Worm (Caenorhabditis elegans) whole organism, dauer: ENCODE results near the gene C50F4.9.

Experiments
- unc-62 ChIP-seq: sonication (generic microtip); optimal IDR thresholded peaks from 2 replicates; lab custom pipeline; 2017; ENCODE audit warnings: missing biosample characterization, missing genetic modification reagents, missing genetic modification characterization

The C50F4.9 gene

ce11 chrV:9536505-9536904 is 12.5 kb upstream of the C50F4.9 start, which contains the start of gene C50F4.4:
C50F4.4 (plus strand) TSS chrV:9536771.
- TF ChIP-seq unc-62 = no peak

DNA sequence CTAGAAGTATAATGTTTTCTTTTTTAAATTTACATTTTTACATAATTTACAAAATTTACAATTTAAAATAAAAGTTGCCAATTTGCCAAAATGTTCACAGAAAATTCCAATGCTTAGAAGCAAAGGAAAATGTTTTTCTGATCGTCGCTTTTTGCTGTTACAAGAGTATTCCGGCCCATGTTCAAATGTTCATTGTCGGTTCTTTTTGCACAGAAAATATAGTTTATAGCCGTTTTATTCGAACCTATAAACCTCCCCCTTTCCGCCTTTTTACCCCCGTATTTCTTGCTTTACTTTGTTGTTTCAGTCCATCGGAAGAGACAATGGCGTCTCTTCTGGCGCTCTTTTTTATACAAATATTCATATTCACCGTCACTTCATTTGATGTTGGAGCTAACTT is 10.6 kb upstream of the C50F4.9 start, which contains the start of gene tag-329:
tag-329 (plus strand) TSS at position 301 of the 400 bp plus-strand sequence.
- no peak for TF ChIP-seq unc-62

DNA sequence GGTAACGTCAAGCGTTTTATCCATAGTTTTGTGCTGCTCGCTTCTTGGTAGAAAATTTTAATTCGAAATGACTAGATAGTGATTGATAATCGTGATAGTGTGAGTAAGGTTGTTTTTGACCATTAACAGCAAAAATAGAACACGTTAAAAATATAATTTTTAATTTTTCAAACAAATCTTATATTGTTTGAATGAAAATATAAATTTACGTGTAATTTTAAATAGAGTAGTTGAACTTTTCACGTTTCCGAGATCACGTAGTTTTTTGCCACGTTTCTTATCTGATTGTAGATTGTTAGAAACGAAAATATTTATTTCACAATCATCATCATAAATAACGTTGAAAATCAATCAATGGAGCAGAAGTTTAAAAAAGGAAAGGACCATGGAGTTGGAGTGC is 7.5 kb upstream of the C50F4.9 start, which contains the start of the genes C50F4.10 and pfk-1.2:
C50F4.10 (minus strand) TSS at position 101 of the 400 bp plus-strand sequence.
pfk-1.2 (plus strand) TSS at position 325 of the 400 bp plus-strand sequence.
- TF ChIP-seq unc-62 = no peak

ce11 chrV:9527984-9528383 is 4.0 kb upstream of the C50F4.9 start:
- TF ChIP-seq unc-62 = no peak

DNA sequence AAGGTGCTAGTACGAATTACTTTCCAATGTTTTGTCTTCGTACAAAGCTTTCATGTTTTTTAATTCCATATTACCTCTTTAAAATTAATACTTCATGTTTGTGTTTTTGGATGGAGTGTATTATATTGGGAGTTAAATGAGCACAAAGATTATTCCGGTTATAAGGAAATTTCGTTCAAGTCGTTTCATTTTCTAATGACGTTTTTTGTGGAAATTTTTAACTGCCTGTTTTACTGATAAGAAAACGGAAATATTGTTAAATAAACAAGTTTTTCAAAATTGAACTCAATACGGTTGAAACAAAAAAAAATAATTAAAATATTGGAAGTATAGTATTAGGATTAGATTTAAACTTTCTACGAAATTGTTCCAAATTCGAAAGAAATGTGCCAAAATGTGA is 3.3 kb upstream of the C50F4.9 start:
- no peak for TF ChIP-seq unc-62

ce11 chrV:9526470-9526869 is 2.5 kb upstream of the C50F4.9 start, which contains the start of gene C50F4.1:
C50F4.1 (plus strand) TSS chrV:9526793.
- no peak for TF ChIP-seq unc-62

ce11 chrV:9521697-9522096 is 2.3 kb downstream of the C50F4.9 start:
- no peak for TF ChIP-seq unc-62

DNA sequence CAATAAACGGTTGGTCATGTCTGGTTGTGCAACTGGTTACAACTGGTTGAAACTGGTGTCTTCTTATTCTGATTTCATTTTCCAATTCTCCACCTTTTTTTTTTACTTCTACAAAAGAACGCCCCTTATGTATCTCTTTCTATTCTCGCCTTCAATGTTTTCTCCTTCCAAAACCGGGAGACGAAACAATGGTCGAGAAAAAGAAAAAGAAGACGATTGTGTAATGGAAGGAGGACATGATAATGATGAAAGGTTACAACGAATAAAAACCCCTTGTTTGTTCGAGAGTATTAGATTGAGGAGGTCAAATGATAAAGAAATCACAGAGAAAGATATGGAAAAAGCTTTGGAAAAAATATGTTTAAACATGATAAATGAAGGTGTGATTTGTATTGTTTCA is 5.2 kb downstream of the C50F4.9 start, which contains the start of gene C50F4.8:
C50F4.8 (minus strand) TSS at position 28 of the 400 bp plus-strand sequence.
- TF ChIP-seq unc-62 = no peak

DNA sequence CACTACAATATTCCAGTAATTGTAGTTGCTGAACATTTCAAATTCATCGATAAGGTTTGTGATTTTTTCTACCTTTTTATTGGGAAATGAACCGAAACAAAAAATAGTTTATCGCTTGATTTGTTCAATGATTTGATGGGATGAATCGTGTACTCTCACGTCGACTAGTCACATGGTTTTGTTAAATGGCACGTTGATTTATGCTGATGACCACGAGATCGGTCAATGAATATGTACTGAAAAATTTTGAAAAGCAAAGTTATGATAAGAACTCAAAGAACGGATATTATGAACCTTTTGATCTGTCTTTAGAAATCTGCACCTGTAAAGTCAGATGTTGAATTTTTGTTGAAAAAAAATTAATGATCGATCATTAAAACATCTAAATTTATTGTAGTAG is 7.7 kb downstream of the C50F4.9 start:
- TF ChIP-seq unc-62 = no peak

ce11 chrV:9513590-9513989 is 10.4 kb downstream of the C50F4.9 start, which contains the start of gene eif-2Bdelta:
eif-2Bdelta (plus strand) TSS chrV:9513824.
- no peak for TF ChIP-seq unc-62

DNA sequence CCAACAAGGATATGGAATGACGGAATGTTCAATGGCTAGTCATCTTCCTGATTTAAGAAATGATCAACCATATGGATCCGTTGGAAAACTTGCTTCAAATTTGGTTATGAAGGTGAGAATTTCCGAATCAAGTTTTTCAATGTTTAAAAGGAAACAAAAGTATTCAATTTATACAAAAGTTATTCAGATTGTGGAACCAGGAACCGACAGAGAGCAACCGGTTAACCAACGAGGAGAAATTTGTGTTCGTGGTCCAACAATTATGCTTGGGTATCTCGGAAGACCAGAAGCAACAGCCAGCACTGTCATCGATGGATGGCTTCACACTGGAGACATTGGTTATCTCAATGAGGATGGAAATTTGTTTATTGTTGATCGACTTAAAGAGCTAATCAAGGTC is 14.4 kb downstream of the C50F4.9 start:
- no peak for TF ChIP-seq unc-62

- TF ChIP-seq unc-62 = no peak
These were observed 16.3 kb downstream of the C50F4.9 start, which contains the start of gene acs-14 for ce11 chrV:9507742-9508141. acs-14 (plus strand) TSS chrV:9508132.

DNA sequence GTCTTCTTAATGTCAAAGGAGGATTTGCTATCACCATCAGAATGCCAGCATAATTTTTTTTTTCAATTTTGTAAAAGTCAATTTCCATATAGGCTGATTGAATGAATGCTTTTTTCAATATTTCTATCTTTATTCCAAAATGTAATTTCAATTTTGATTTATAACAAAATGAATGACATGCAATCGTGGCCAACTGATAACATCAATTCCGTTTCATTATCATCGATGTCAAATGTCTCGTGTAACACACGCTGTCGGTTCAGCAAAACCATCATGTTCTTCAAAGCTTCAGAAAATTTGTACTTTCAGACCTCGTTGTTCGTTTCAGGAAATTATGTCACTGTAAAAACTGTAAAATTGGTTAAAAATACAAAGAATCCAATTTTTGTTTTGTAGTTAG is 17.1 kb downstream of the C50F4.9 start:
- no peak for TF ChIP-seq unc-62

DNA sequence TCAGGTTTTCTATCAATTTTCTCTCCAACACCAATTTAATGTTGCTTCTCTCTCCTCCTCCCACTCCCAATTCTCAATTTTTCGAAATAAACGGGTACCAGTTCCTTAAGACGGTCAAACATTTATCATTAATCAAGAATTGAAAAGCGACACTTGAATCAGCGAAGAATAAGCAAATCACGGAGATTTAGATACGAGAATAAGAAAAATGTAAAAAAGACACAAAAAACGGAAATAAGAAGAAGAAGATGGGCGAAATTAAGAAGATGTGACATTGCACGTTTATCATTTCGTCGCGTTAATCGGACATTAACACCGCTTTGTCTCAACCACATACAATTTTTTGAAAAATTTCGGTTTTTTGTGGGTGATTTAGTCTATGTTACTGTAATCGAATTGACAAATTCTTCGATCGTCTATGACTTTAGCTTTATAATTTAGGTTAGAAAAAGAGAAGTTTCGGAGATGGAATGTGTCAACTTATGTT is 19.5 kb downstream of the C50F4.9 start, which contains the start of gene haao-1:
haao-1 (plus strand) TSS at position 437 of the 487 bp plus-strand sequence.
- TF ChIP-seq unc-62 = no peak

DNA sequence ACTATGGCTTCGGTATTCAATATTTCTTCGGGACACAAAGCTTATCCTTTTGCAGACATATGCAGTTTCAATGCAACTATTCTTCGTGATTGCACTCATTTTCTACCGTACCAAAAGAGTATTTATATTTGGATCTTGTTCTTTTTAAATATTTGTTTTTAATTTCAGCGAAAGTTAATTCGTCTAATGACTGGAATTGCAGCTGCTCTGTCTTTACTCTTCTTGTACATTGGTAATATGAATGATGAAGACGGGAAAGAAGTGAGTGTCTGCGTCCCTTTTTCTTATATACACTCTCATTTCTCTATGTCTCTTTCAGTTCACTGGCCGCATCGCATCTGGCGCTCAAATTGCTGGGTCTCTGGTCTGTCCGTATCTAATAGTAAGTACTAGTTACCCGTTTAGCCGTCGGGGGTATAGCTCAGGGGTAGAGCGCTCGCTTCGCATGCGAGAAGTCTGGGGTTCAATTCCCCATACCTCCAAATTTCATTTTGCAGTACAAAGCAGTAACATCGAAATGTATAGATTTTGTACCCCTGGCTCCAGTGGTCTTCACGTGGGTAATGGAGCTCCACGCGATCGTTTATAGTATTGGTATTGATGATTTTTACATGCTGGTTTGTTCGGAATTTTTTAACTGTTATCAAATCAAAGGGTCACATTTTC is 20.7 kb downstream of the C50F4.9 start:
- no peak for TF ChIP-seq unc-62

DNA sequence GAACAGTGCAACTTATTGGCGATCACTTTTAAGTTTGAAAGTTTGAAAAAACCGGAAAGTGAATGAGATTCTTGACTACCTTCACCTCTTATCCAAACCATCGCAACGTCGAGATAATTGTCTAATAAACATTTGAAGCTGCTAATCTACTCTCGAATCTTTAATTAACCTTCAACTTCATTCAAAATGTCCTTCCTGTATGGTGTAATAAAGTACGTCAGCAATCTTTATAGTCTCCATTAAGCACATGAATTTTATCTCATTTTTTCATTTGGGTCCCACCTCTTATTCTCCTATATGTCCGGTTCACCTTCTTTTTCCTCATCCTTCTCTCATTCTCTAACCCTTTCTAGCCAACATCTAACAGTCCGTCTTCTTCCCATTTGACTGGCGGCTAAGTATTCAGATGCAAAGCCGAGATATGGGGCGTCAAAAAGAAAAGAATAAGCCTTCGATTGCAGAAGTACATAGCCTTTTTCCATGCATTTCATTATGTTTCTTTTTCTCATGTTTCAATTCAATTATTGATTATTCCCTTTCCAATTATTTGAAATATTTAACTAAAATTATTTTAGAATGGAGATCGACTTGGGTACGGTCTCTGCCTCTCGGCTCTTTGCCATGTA is 23.1 kb downstream of the C50F4.9 start, which contains the start of gene swt-5:
swt-5 (plus strand) TSS at position 576 of the 626 bp plus-strand sequence.
- TF ChIP-seq unc-62 = no peak

- no peak for TF ChIP-seq unc-62
These were observed 24.7 kb downstream of the C50F4.9 start for ce11 chrV:9499295-9499694.
